Fruit fly (Drosophila melanogaster): Measurements from ENCODE around the gene Cpr72Ea.

DNA sequence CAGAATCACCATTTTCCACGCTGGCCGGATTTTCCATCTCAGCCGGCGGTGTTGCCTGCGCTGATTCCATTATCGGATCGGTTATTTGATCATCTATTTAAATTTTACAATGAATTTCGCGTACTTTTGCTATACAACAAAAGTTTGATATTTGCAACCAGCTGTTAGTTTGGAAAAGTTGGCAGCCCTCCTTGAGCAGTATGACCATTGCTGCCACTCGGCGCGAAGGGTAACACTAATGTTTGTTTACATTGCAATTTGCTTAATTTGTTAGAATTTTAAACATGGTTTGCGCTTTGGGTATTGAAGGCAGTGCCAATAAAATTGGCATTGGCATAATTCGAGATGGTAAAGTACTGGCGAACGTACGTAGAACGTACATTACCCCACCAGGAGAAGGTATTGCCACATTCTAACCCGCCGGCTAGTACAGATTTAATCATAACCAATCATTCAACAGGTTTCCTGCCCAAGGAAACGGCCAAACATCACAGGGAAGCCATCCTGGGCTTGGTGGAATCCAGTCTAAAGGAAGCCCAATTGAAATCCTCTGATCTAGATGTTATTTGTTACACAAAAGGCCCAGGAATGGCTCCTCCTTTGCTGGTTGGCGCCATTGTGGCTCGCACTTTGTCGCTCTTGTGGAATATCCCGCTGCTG is 10.5 kb upstream of the Cpr72Ea start, which contains the start of the genes Golgin104 and Tcs3:
- TF ChIP-seq CG9876 (GFP tag; optimal IDR thresholded peaks at IDR 0.05) (no peak), CG14965 (GFP tag; optimal IDR thresholded peaks at IDR 0.05; ENCODE audit: borderline replicate concordance) (no peak), lola (GFP tag; optimal IDR thresholded peaks at IDR 0.05) (no peak), caup (GFP tag; optimal IDR thresholded peaks at IDR 0.05; ENCODE audit: severe bottlenecking) (no peak), sd (tag; optimal IDR thresholded peaks at IDR 0.05) (no peak), CG2199 (GFP tag; IDR thresholded peaks at IDR 0.05) (no peak), CG12659 (GFP tag; optimal IDR thresholded peaks at IDR 0.05) (peak; percentile 26), MTF-1 (GFP tag; optimal IDR thresholded peaks at IDR 0.05; ENCODE audit: borderline replicate concordance) (no peak), slou (GFP tag; optimal IDR thresholded peaks at IDR 0.05) (no peak), h (optimal IDR thresholded peaks at IDR 0.05) (no peak), dmrt99B (tag; optimal IDR thresholded peaks at IDR 0.05) (no peak), Poxn (GFP tag; IDR thresholded peaks at IDR 0.05) (no peak), sc (optimal IDR thresholded peaks at IDR 0.05) (no peak), sc (GFP tag; optimal IDR thresholded peaks at IDR 0.05) (no peak), CG11696 (GFP tag; IDR thresholded peaks at IDR 0.05) (no peak)
